Worm (Caenorhabditis elegans): ENCODE results near the gene ZK1320.3.

ce11 chrII:9624110-9624695 is 36.0 kb downstream of the ZK1320.3 start, which contains the start of the genes dnj-20 and ZK1307.8:
- TF ChIP-seq sea-1 (GFP tag; conservative IDR thresholded peaks at IDR 0.05): no peak
- TF ChIP-seq flt-1 (GFP tag; IDR thresholded peaks at IDR 0.05): no peak
- no peak for TF ChIP-seq hnd-1 (tag; optimal IDR thresholded peaks at IDR 0.05)
- TF ChIP-seq aly-1 (tag; optimal IDR thresholded peaks at IDR 0.05): no peak
- no peak for TF ChIP-seq scrt-1 (GFP tag; IDR thresholded peaks at IDR 0.05)
- TF ChIP-seq F13C5.2 (tag; optimal IDR thresholded peaks at IDR 0.05): no peak
